Worm (Caenorhabditis elegans) whole organism, L4 larva: ENCODE measurements around the gene chil-11.
A peak's percentile ranks its signal among the peaks of the same experiment; 100 is the strongest.

ENCODE experiments used
- D1046.2 ChIP-seq: fragments of 200-800 bp; sonication (Bioruptor generic); IDR thresholded peaks from 2 replicates; pipeline ENCODE4 v1.3.6; 2022; ENCODE audit warnings: missing genetic modification characterization, missing compliant biosample characterization
- F37D6.2 ChIP-seq: sonication (generic microtip); optimal IDR thresholded peaks from 2 replicates; lab custom pipeline; 2016; ENCODE audit warnings: mild to moderate bottlenecking, missing genetic modification characterization, missing compliant biosample characterization
- F44E2.7 ChIP-seq: fragments of 200-800 bp; sonication (Bioruptor generic); IDR thresholded peaks from 2 replicates; pipeline ENCODE4 v2.1.2; 2022; ENCODE audit warnings: missing genetic modification characterization, missing compliant biosample characterization
- Y75B8A.6 ChIP-seq: fragments of 200-800 bp; sonication (Bioruptor generic); IDR thresholded peaks from 2 replicates; pipeline ENCODE4 v1.3.6; 2022; ENCODE audit warnings: missing genetic modification reagents, missing genetic modification characterization, missing compliant biosample characterization
- ZK546.5 ChIP-seq, 2 experiments: sonication (generic microtip); optimal IDR thresholded peaks; 2 replicates each; lab custom pipeline; 2017; ENCODE audit warnings: missing biosample characterization in 2 of 2, missing genetic modification characterization in 2 of 2
- aha-1 ChIP-seq: fragments of 150-350 bp; peaks from one replicate; lab custom pipeline; 2014; ENCODE audit warnings: missing biosample characterization, missing genetic modification characterization
- ama-1 ChIP-seq: fragments of 150-350 bp; optimal IDR thresholded peaks from 2 replicates; lab custom pipeline; 2014; ENCODE audit warnings: inconsistent platforms, mixed read lengths
- attf-4 ChIP-seq: sonication (generic microtip); optimal IDR thresholded peaks from 3 replicates; lab custom pipeline; 2017; ENCODE audit warnings: missing biosample characterization, missing genetic modification characterization
- ceh-44 ChIP-seq: fragments of 200-800 bp; sonication (Bioruptor generic); IDR thresholded peaks from 2 replicates; pipeline ENCODE4 v1.3.6; 2022; ENCODE audit warnings: missing genetic modification reagents, missing genetic modification characterization, missing compliant biosample characterization
- ceh-62 ChIP-seq: sonication (generic microtip); optimal IDR thresholded peaks from 2 replicates; lab custom pipeline; 2017; ENCODE audit warnings: missing biosample characterization, missing genetic modification characterization
- cey-2 ChIP-seq: sonication (generic microtip); optimal IDR thresholded peaks from 3 replicates; lab custom pipeline; 2017; ENCODE audit warnings: missing genetic modification characterization, mild to moderate bottlenecking, missing compliant biosample characterization, antibody characterized with exemption, borderline replicate concordance; ENCODE audit not compliant: insufficient read depth
- daf-16 ChIP-seq, 3 experiments: sonication (generic microtip); optimal IDR thresholded peaks; 2 replicates each; lab custom pipeline; 2016 to 2017; ENCODE audit warnings: missing genetic modification characterization in 3 of 3, missing genetic modification reagents in 3 of 3, mild to moderate bottlenecking in 2 of 3, missing compliant biosample characterization in 2 of 3, missing biosample characterization in 1 of 3, moderate library complexity in 1 of 3
- daf-19 ChIP-seq: fragments of 200-800 bp; sonication (Bioruptor generic); conservative IDR thresholded peaks from 2 replicates; pipeline ENCODE4 v1.3.6; 2022; ENCODE audit warnings: missing genetic modification characterization, missing compliant biosample characterization
- daf-8 ChIP-seq: fragments of 200-800 bp; sonication (Bioruptor generic); IDR thresholded peaks from 2 replicates; pipeline ENCODE4 v1.3.6; 2022; ENCODE audit warnings: missing genetic modification characterization, missing compliant biosample characterization
- dmd-6 ChIP-seq: fragments of 200-800 bp; sonication (Bioruptor generic); IDR thresholded peaks from 2 replicates; pipeline ENCODE4 v1.3.6; 2022; ENCODE audit warnings: missing genetic modification reagents, missing genetic modification characterization, missing compliant biosample characterization
- duxl-1 ChIP-seq: sonication (generic microtip); optimal IDR thresholded peaks from 2 replicates; lab custom pipeline; 2016; ENCODE audit warnings: mild to moderate bottlenecking, missing genetic modification characterization, moderate library complexity, missing compliant biosample characterization; ENCODE audit not compliant: poor library complexity
- dve-1 ChIP-seq: sonication (generic microtip); optimal IDR thresholded peaks from 2 replicates; lab custom pipeline; 2017; ENCODE audit warnings: antibody characterized with exemption, mild to moderate bottlenecking, missing genetic modification characterization, missing compliant biosample characterization; ENCODE audit not compliant: insufficient read depth
- fos-1 ChIP-seq: fragments of 150-350 bp; optimal IDR thresholded peaks from 2 replicates; lab custom pipeline; 2014; ENCODE audit warnings: missing biosample characterization, missing genetic modification characterization
- hif-1 ChIP-seq, 2 experiments: sonication (generic microtip); optimal IDR thresholded peaks; 2 replicates each; lab custom pipeline; 2016 to 2017; ENCODE audit warnings: missing compliant biosample characterization in 2 of 2, missing genetic modification characterization in 2 of 2, missing genetic modification reagents in 2 of 2, missing genotype in 2 of 2, mild to moderate bottlenecking in 1 of 2
- hlh-11 ChIP-seq: fragments of 200-800 bp; sonication (Bioruptor generic); optimal IDR thresholded peaks from 2 replicates; lab custom pipeline; 2018; ENCODE audit warnings: mild to moderate bottlenecking, missing genetic modification characterization, missing compliant biosample characterization
- lim-7 ChIP-seq: fragments of 200-800 bp; sonication (Bioruptor generic); IDR thresholded peaks from 2 replicates; pipeline ENCODE4 v1.3.6; 2022; ENCODE audit warnings: missing genetic modification characterization, missing compliant biosample characterization
- lin-1 ChIP-seq: fragments of 200-800 bp; sonication (Bioruptor generic); IDR thresholded peaks from 2 replicates; pipeline ENCODE4 v1.3.6; 2022; ENCODE audit warnings: missing genetic modification reagents, missing genetic modification characterization, missing compliant biosample characterization
- lin-38 ChIP-seq: fragments of 200-800 bp; sonication (Bioruptor generic); IDR thresholded peaks from 2 replicates; pipeline ENCODE4 v1.3.6; 2022; ENCODE audit warnings: missing genetic modification reagents, missing genetic modification characterization, missing compliant biosample characterization
- lin-39 ChIP-seq: fragments of 150-350 bp; optimal IDR thresholded peaks from 2 replicates; lab custom pipeline; 2014; ENCODE audit warnings: missing biosample characterization, missing genetic modification reagents, missing genetic modification characterization
- lir-3 ChIP-seq: sonication (generic microtip); optimal IDR thresholded peaks from 2 replicates; lab custom pipeline; 2016; ENCODE audit warnings: mild to moderate bottlenecking, missing genetic modification characterization, missing compliant biosample characterization
- lsy-2 ChIP-seq, 2 experiments: fragments of 150-350 bp in 1 of 2; sonication (generic microtip) in 1 of 2; optimal IDR thresholded peaks; 2 replicates each; lab custom pipeline; 2014 to 2017; ENCODE audit warnings: missing biosample characterization in 2 of 2, missing genetic modification characterization in 2 of 2
- madf-9 ChIP-seq: fragments of 200-800 bp; sonication (Bioruptor generic); conservative IDR thresholded peaks from 2 replicates; pipeline ENCODE4 v1.3.6; 2022; ENCODE audit warnings: missing genetic modification reagents, missing genetic modification characterization, missing compliant biosample characterization
- mxl-3 ChIP-seq: fragments of 200-800 bp; sonication (Bioruptor generic); optimal IDR thresholded peaks from 2 replicates; lab custom pipeline; 2018; ENCODE audit warnings: mild to moderate bottlenecking, missing genetic modification characterization, missing compliant biosample characterization
- nhr-10 ChIP-seq: fragments of 150-350 bp; optimal IDR thresholded peaks from 2 replicates; lab custom pipeline; 2014; ENCODE audit warnings: missing biosample characterization, missing genetic modification characterization
- nhr-102 ChIP-seq: sonication (generic microtip); optimal IDR thresholded peaks from 2 replicates; lab custom pipeline; 2016; ENCODE audit warnings: mild to moderate bottlenecking, missing genetic modification characterization, moderate library complexity, missing compliant biosample characterization
- nhr-237 ChIP-seq: sonication (generic microtip); optimal IDR thresholded peaks from 2 replicates; lab custom pipeline; 2017; ENCODE audit warnings: missing biosample characterization, missing genetic modification characterization
- nhr-28 ChIP-seq: fragments of 150-350 bp; optimal IDR thresholded peaks from 2 replicates; lab custom pipeline; 2014; ENCODE audit warnings: missing biosample characterization, missing genetic modification characterization
- nhr-48 ChIP-seq: sonication (generic microtip); optimal IDR thresholded peaks from 2 replicates; lab custom pipeline; 2016; ENCODE audit warnings: mild to moderate bottlenecking, missing genetic modification characterization, missing compliant biosample characterization
- nhr-76 ChIP-seq: fragments of 150-350 bp; optimal IDR thresholded peaks from 2 replicates; lab custom pipeline; 2014; ENCODE audit warnings: missing biosample characterization, missing genetic modification characterization
- nhr-77 ChIP-seq: fragments of 150-350 bp; optimal IDR thresholded peaks from 2 replicates; lab custom pipeline; 2014; ENCODE audit warnings: missing biosample characterization, missing genetic modification characterization
- pha-4 ChIP-seq, 2 experiments: fragments of 150-350 bp in 1 of 2; fragments of 200-800 bp in 1 of 2; sonication (Bioruptor generic) in 1 of 2; IDR thresholded peaks in 1 of 2; optimal IDR thresholded peaks in 1 of 2; 2 replicates each; pipeline versions ENCODE4 v1.3.6 to Lab custom; 2014 to 2022; ENCODE audit warnings: missing genetic modification characterization in 2 of 2, missing genetic modification reagents in 2 of 2, missing biosample characterization in 1 of 2, missing compliant biosample characterization in 1 of 2
- php-3 ChIP-seq: fragments of 200-800 bp; sonication (Bioruptor generic); IDR thresholded peaks from 2 replicates; pipeline ENCODE4 v1.3.6; 2022; ENCODE audit warnings: missing genetic modification reagents, missing genetic modification characterization, missing compliant biosample characterization
- pqm-1 ChIP-seq: sonication (generic microtip); optimal IDR thresholded peaks from 2 replicates; lab custom pipeline; 2017; ENCODE audit warnings: missing biosample characterization, missing genetic modification characterization
- rbr-2 ChIP-seq: sonication (generic microtip); optimal IDR thresholded peaks from 2 replicates; lab custom pipeline; 2016; ENCODE audit warnings: missing genotype, missing genetic modification characterization, missing compliant biosample characterization
- saeg-2 ChIP-seq: fragments of 200-800 bp; sonication (Bioruptor generic); IDR thresholded peaks from 2 replicates; pipeline ENCODE4 v1.3.6; 2022; ENCODE audit warnings: missing genetic modification reagents, missing genetic modification characterization, missing compliant biosample characterization
- skn-1 ChIP-seq: fragments of 150-350 bp; optimal IDR thresholded peaks from 2 replicates; lab custom pipeline; 2014; ENCODE audit warnings: missing biosample characterization, missing genetic modification characterization
- spr-1 ChIP-seq: sonication (generic microtip); optimal IDR thresholded peaks from 2 replicates; lab custom pipeline; 2016; ENCODE audit warnings: mild to moderate bottlenecking, missing genetic modification characterization, missing compliant biosample characterization
- tag-97 ChIP-seq: fragments of 200-800 bp; sonication (Bioruptor generic); IDR thresholded peaks from 2 replicates; pipeline ENCODE4 v1.3.6; 2022; ENCODE audit warnings: missing genetic modification characterization, missing compliant biosample characterization
- tra-1 ChIP-seq: fragments of 200-800 bp; sonication (Bioruptor generic); IDR thresholded peaks from 2 replicates; pipeline ENCODE4 v1.3.6; 2022; ENCODE audit warnings: missing genetic modification reagents, missing genetic modification characterization, missing compliant biosample characterization
- unc-62 ChIP-seq, 3 experiments: fragments of 150-350 bp in 1 of 3; sonication (generic microtip); optimal IDR thresholded peaks in 2 of 3; peaks in 1 of 3; 1 replicate in 1 of 3; 2 replicates in 2 of 3; lab custom pipeline; 2014 to 2017; ENCODE audit warnings: missing biosample characterization in 3 of 3, missing genetic modification characterization in 3 of 3, missing genetic modification reagents in 3 of 3, missing genotype in 1 of 3
- vab-7 ChIP-seq: fragments of 200-800 bp; sonication (Bioruptor generic); IDR thresholded peaks from 2 replicates; pipeline ENCODE4 v1.3.6; 2022; ENCODE audit warnings: missing genetic modification reagents, missing genetic modification characterization, missing compliant biosample characterization
- zfp-3 ChIP-seq: fragments of 200-800 bp; sonication (Bioruptor generic); conservative IDR thresholded peaks from 2 replicates; pipeline ENCODE4 v1.3.6; 2022; ENCODE audit warnings: missing genetic modification reagents, missing genetic modification characterization, missing compliant biosample characterization
- ztf-7 ChIP-seq: fragments of 150-350 bp; optimal IDR thresholded peaks from 2 replicates; lab custom pipeline; 2014; ENCODE audit warnings: missing biosample characterization, missing genetic modification characterization

chil-11 gene

ce11 chrIV:5766804-5767203 is 25.7 kb downstream of the chil-11 start:
- TF ChIP-seq fos-1 (tag; lab: Kevin White, UChicago) (no peak), nhr-102 (no peak), unc-62 (GFP tag; optimal IDR thresholded peaks at IDR 0.05 in 1 of 2; lab: Kevin White, UChicago) (peak in 1 of 2 experiments; percentile 91), unc-62 (tag; optimal IDR thresholded peaks at IDR 0.05; lab: Kevin White, UChicago) (no peak), attf-4 (tag; lab: Kevin White, UChicago) (no peak), F37D6.2 (tag; lab: Kevin White, UChicago) (no peak)

ce11 chrIV:5778342-5778741 is 37.2 kb downstream of the chil-11 start:
- TF ChIP-seq tag-97, result no peak
- peak; percentile 20 for TF ChIP-seq ztf-7 (tag; lab: Kevin White, UChicago)
- TF ChIP-seq ceh-44 (GFP tag; lab: Robert Waterston, UW), result no peak
- peak; percentile 38 for TF ChIP-seq nhr-77 (tag; lab: Kevin White, UChicago)
- peak; percentile 36 to 38 for TF ChIP-seq lsy-2 (tag; optimal IDR thresholded peaks at IDR 0.05; lab: Kevin White, UChicago)
- TF ChIP-seq ZK546.5 (tag; optimal IDR thresholded peaks at IDR 0.05; lab: Kevin White, UChicago), result no peak
- TF ChIP-seq vab-7, result no peak
- no peak for TF ChIP-seq madf-9 (GFP tag; lab: Robert Waterston, UW)
- no peak for TF ChIP-seq F37D6.2 (tag; lab: Kevin White, UChicago)
- no peak for TF ChIP-seq skn-1 (tag; lab: Kevin White, UChicago)
- peak; percentile 93 for TF ChIP-seq dve-1 (tag; lab: Kevin White, UChicago)
- TF ChIP-seq nhr-28 (tag; lab: Kevin White, UChicago), result peak; percentile 88
- peak; percentile 47 for TF ChIP-seq dmd-6 (GFP tag; lab: Robert Waterston, UW)
- TF ChIP-seq php-3, result no peak
- no peak for TF ChIP-seq spr-1 (tag; lab: Kevin White, UChicago)
- TF ChIP-seq daf-16 (GFP tag; optimal IDR thresholded peaks at IDR 0.05; lab: Kevin White, UChicago), result no peak
- TF ChIP-seq daf-16 (tag; optimal IDR thresholded peaks at IDR 0.05; lab: Kevin White, UChicago), result peak; percentile 47
- TF ChIP-seq nhr-48 (tag; lab: Kevin White, UChicago), result peak; percentile 81
- no peak for TF ChIP-seq D1046.2 (GFP tag; lab: Robert Waterston, UW)
- TF ChIP-seq nhr-10 (tag; lab: Kevin White, UChicago), result peak; percentile 69
- TF ChIP-seq rbr-2 (tag; lab: Kevin White, UChicago), result peak; percentile 4
- peak in 1 of 2 experiments; percentile 67 for TF ChIP-seq hif-1 (tag; optimal IDR thresholded peaks at IDR 0.05; lab: Kevin White, UChicago)
- TF ChIP-seq tra-1 (GFP tag; lab: Robert Waterston, UW), result no peak
- no peak for TF ChIP-seq ama-1 (lab: Kevin White, UChicago)
- no peak for TF ChIP-seq cey-2
- TF ChIP-seq lin-1 (GFP tag; lab: Robert Waterston, UW), result no peak
- no peak for TF ChIP-seq nhr-76
- TF ChIP-seq lir-3 (tag; lab: Kevin White, UChicago), result no peak
- peak; percentile 36 for TF ChIP-seq duxl-1 (tag; lab: Kevin White, UChicago)
- TF ChIP-seq lin-38 (GFP tag; lab: Robert Waterston, UW), result no peak
- TF ChIP-seq saeg-2 (GFP tag; lab: Robert Waterston, UW), result no peak
- no peak for TF ChIP-seq zfp-3 (GFP tag; lab: Robert Waterston, UW)
- TF ChIP-seq lin-39 (tag; lab: Kevin White, UChicago), result no peak
- TF ChIP-seq mxl-3 (GFP tag; lab: Kevin White, UChicago), result peak; percentile 38
- no peak for TF ChIP-seq daf-8 (GFP tag; lab: Robert Waterston, UW)
- TF ChIP-seq pqm-1, result peak; percentile 40
- no peak for TF ChIP-seq fos-1 (tag; lab: Kevin White, UChicago)
- TF ChIP-seq hlh-11 (tag; lab: Kevin White, UChicago), result peak; percentile 89
- no peak for TF ChIP-seq nhr-237 (tag; lab: Kevin White, UChicago)
- peak; percentile 82 for TF ChIP-seq aha-1 (tag; lab: Kevin White, UChicago)
- no peak for TF ChIP-seq pha-4 (GFP tag; IDR thresholded peaks at IDR 0.05; lab: Robert Waterston, UW)
- no peak for TF ChIP-seq pha-4 (tag; optimal IDR thresholded peaks at IDR 0.05; lab: Kevin White, UChicago)
- peak; percentile 75 for TF ChIP-seq nhr-102
- TF ChIP-seq daf-19 (GFP tag; lab: Robert Waterston, UW), result no peak
- no peak for TF ChIP-seq ceh-62 (tag; lab: Kevin White, UChicago)
- TF ChIP-seq F44E2.7 (GFP tag; lab: Robert Waterston, UW), result no peak
- TF ChIP-seq lim-7 (GFP tag; lab: Robert Waterston, UW), result no peak
- no peak for TF ChIP-seq Y75B8A.6 (GFP tag; lab: Robert Waterston, UW)
